Fruit fly (Drosophila melanogaster) whole organism, embryonic: ENCODE results near the gene KdelR.
A peak's percentile ranks its signal among the peaks of the same experiment; 100 is the strongest.

Experiments
- Abd-B ChIP-seq: fragments of 200-800 bp; sonication (Bioruptor generic); optimal IDR thresholded peaks from 2 replicates; lab custom pipeline; 2018; ENCODE audit warnings: missing biosample characterization, mild to moderate bottlenecking, missing genetic modification characterization, moderate library complexity
- B-H2 ChIP-seq: fragments of 200-800 bp; sonication (Bioruptor generic); optimal IDR thresholded peaks from 2 replicates; lab custom pipeline; 2018; ENCODE audit warnings: missing biosample characterization, mild to moderate bottlenecking, missing genetic modification characterization
- Bgb ChIP-seq: fragments of 200-800 bp; sonication (Bioruptor generic); IDR thresholded peaks from 2 replicates; pipeline ENCODE4 v1.3.6; 2022; ENCODE audit warnings: missing biosample characterization, missing genetic modification characterization; ENCODE audit not compliant: partially characterized antibody
- Bteb2 ChIP-seq: fragments of 200-800 bp; sonication (Bioruptor generic); optimal IDR thresholded peaks from 2 replicates; lab custom pipeline; 2016; ENCODE audit warnings: missing biosample characterization, missing genetic modification characterization
- CG10431 ChIP-seq: fragments of 200-800 bp; sonication (Bioruptor generic); optimal IDR thresholded peaks from 3 replicates; lab custom pipeline; 2018; ENCODE audit warnings: missing biosample characterization, mild to moderate bottlenecking, missing genetic modification characterization
- CG11085 ChIP-seq: fragments of 200-800 bp; sonication (Bioruptor generic); IDR thresholded peaks from 2 replicates; pipeline ENCODE4 v1.3.6; 2022; ENCODE audit warnings: missing biosample characterization, missing genetic modification characterization
- CG11695 ChIP-seq: fragments of 200-800 bp; sonication (Bioruptor generic); IDR thresholded peaks from 3 replicates; pipeline ENCODE4 v1.3.6; 2022; ENCODE audit warnings: missing biosample characterization, missing genetic modification characterization
- CG11696 ChIP-seq: fragments of 200-800 bp; sonication (Bioruptor generic); IDR thresholded peaks from 2 replicates; pipeline ENCODE4 v1.3.6; 2022; ENCODE audit warnings: missing biosample characterization, missing genetic modification characterization
- CG13287 ChIP-seq: fragments of 200-800 bp; sonication (Bioruptor generic); IDR thresholded peaks from 2 replicates; pipeline ENCODE4 v1.3.6; 2022; ENCODE audit warnings: missing biosample characterization, missing genetic modification characterization; ENCODE audit not compliant: partially characterized antibody
- CG13624 ChIP-seq: fragments of 200-800 bp; sonication (Bioruptor generic); optimal IDR thresholded peaks from 2 replicates; lab custom pipeline; 2016; ENCODE audit warnings: missing biosample characterization, missing genetic modification characterization
- CG13775 ChIP-seq: fragments of 200-800 bp; sonication (Bioruptor generic); optimal IDR thresholded peaks from 3 replicates; lab custom pipeline; 2017; ENCODE audit warnings: missing biosample characterization, mild to moderate bottlenecking, missing genetic modification characterization
- CG17186 ChIP-seq: fragments of 200-800 bp; sonication (Bioruptor generic); optimal IDR thresholded peaks from 3 replicates; lab custom pipeline; 2017; ENCODE audit warnings: missing biosample characterization, missing genetic modification reagents, missing genetic modification characterization
- CG1832 ChIP-seq: fragments of 200-800 bp; sonication (Bioruptor generic); optimal IDR thresholded peaks from 2 replicates; lab custom pipeline; 2017; ENCODE audit warnings: missing biosample characterization, mild to moderate bottlenecking, missing genetic modification characterization, inconsistent platforms
- CG2116 ChIP-seq: fragments of 200-800 bp; sonication (Bioruptor generic); optimal IDR thresholded peaks from 3 replicates; lab custom pipeline; 2018; ENCODE audit warnings: missing biosample characterization, mild to moderate bottlenecking, missing genetic modification characterization
- CG2120 ChIP-seq: fragments of 200-800 bp; sonication (Bioruptor generic); optimal IDR thresholded peaks from 3 replicates; lab custom pipeline; 2016; ENCODE audit warnings: missing biosample characterization, missing genetic modification characterization
- CG2129 ChIP-seq: fragments of 200-800 bp; sonication (Bioruptor generic); IDR thresholded peaks from 2 replicates; pipeline ENCODE4 v1.3.6; 2022; ENCODE audit warnings: missing biosample characterization, missing genetic modification characterization; ENCODE audit not compliant: partially characterized antibody
- CG4424 ChIP-seq: fragments of 200-800 bp; sonication (Bioruptor generic); optimal IDR thresholded peaks from 3 replicates; lab custom pipeline; 2016; ENCODE audit warnings: missing biosample characterization, missing genetic modification characterization
- CG6791 ChIP-seq: fragments of 200-800 bp; sonication (Bioruptor generic); IDR thresholded peaks from 3 replicates; pipeline ENCODE4 v1.3.6; 2022; ENCODE audit warnings: missing biosample characterization, missing genetic modification characterization; ENCODE audit not compliant: partially characterized antibody
- CoRest ChIP-seq: fragments of 200-800 bp; sonication (Bioruptor generic); optimal IDR thresholded peaks from 3 replicates; lab custom pipeline; 2018; ENCODE audit warnings: missing biosample characterization, mild to moderate bottlenecking, missing genetic modification characterization, moderate library complexity
- Deaf1 ChIP-seq: fragments of 200-800 bp; optimal IDR thresholded peaks from 3 replicates; lab custom pipeline; 2019; ENCODE audit warnings: missing biosample characterization, mild to moderate bottlenecking, missing genetic modification characterization, moderate library complexity
- Dfd ChIP-seq, 2 experiments: fragments of >200 bp; optimal IDR thresholded peaks; 2 replicates each; lab custom pipeline; 2017; ENCODE audit warnings: missing biosample characterization in 2 of 2, missing genetic modification characterization in 2 of 2
- Dip2 ChIP-seq: fragments of 200-800 bp; sonication (Bioruptor generic); IDR thresholded peaks from 2 replicates; pipeline ENCODE4 v1.3.6; 2022; ENCODE audit warnings: missing biosample characterization, missing genetic modification characterization
- Dll ChIP-seq: fragments of 200-800 bp; sonication (Bioruptor generic); IDR thresholded peaks from 4 replicates; pipeline ENCODE4 v1.3.6; 2022; ENCODE audit warnings: missing biosample characterization, missing genetic modification characterization; ENCODE audit not compliant: partially characterized antibody
- Dref ChIP-seq: fragments of 200-800 bp; sonication (Bioruptor generic); IDR thresholded peaks from 2 replicates; pipeline ENCODE4 v1.3.6; 2022; ENCODE audit warnings: missing biosample characterization, missing genetic modification characterization
- Drgx ChIP-seq: fragments of 200-800 bp; sonication (Bioruptor generic); IDR thresholded peaks from 2 replicates; pipeline ENCODE4 v1.3.6; 2022; ENCODE audit warnings: missing biosample characterization, missing genetic modification characterization
- ERR ChIP-seq: fragments of 200-800 bp; sonication (Bioruptor generic); optimal IDR thresholded peaks from 2 replicates; lab custom pipeline; 2016; ENCODE audit warnings: missing biosample characterization, missing genetic modification characterization
- Ets97D ChIP-seq: fragments of 200-800 bp; sonication (Bioruptor generic); optimal IDR thresholded peaks from 3 replicates; lab custom pipeline; 2016; ENCODE audit warnings: missing biosample characterization, missing genetic modification characterization
- HLH4C ChIP-seq: fragments of 200-800 bp; sonication (Bioruptor generic); IDR thresholded peaks from 3 replicates; pipeline ENCODE4 v1.3.6; 2022; ENCODE audit warnings: missing biosample characterization, missing genetic modification characterization; ENCODE audit not compliant: partially characterized antibody
- HmgD ChIP-seq: fragments of 200-800 bp; sonication (Bioruptor generic); optimal IDR thresholded peaks from 3 replicates; lab custom pipeline; 2016; ENCODE audit warnings: missing biosample characterization, missing genetic modification characterization
- Pdp1 ChIP-seq, 2 experiments: fragments of 200-800 bp; sonication (Bioruptor generic); optimal IDR thresholded peaks; 3 replicates each; lab custom pipeline; 2016; ENCODE audit warnings: missing biosample characterization in 2 of 2, missing genetic modification characterization in 2 of 2, mild to moderate bottlenecking in 1 of 2, moderate library complexity in 1 of 2
- Rfx ChIP-seq: fragments of 200-800 bp; sonication (Bioruptor generic); IDR thresholded peaks from 2 replicates; pipeline ENCODE4 v1.3.6; 2022; ENCODE audit warnings: missing biosample characterization, missing genetic modification characterization
- Side ChIP-seq: fragments of 200-800 bp; sonication (Bioruptor generic); optimal IDR thresholded peaks from 2 replicates; lab custom pipeline; 2016; ENCODE audit warnings: missing biosample characterization, missing genetic modification characterization
- Sin3A ChIP-seq: fragments of >200 bp; optimal IDR thresholded peaks from 2 replicates; lab custom pipeline; 2018
- TFAM ChIP-seq: fragments of 200-800 bp; sonication (Bioruptor generic); optimal IDR thresholded peaks from 2 replicates; lab custom pipeline; 2017; ENCODE audit warnings: missing biosample characterization, missing genetic modification characterization, inconsistent platforms
- Xbp1 ChIP-seq: fragments of 200-800 bp; sonication (Bioruptor generic); optimal IDR thresholded peaks from 3 replicates; lab custom pipeline; 2016; ENCODE audit warnings: missing biosample characterization, mild to moderate bottlenecking, missing genetic modification characterization
- az2 ChIP-seq: fragments of 200-800 bp; sonication (Bioruptor generic); optimal IDR thresholded peaks from 3 replicates; lab custom pipeline; 2016; ENCODE audit warnings: missing biosample characterization, missing genetic modification characterization
- bsh ChIP-seq, 2 experiments: fragments of 200-800 bp; sonication (Bioruptor generic); optimal IDR thresholded peaks; 2 replicates each; lab custom pipeline; 2017 to 2018; ENCODE audit warnings: mild to moderate bottlenecking in 2 of 2, missing biosample characterization in 2 of 2, missing genetic modification characterization in 2 of 2, moderate library complexity in 1 of 2
- chn ChIP-seq: fragments of 200-800 bp; sonication (Bioruptor generic); optimal IDR thresholded peaks from 2 replicates; lab custom pipeline; 2016; ENCODE audit warnings: missing biosample characterization, missing genetic modification characterization
- en ChIP-seq: fragments of 200-800 bp; sonication (Bioruptor generic); optimal IDR thresholded peaks from 2 replicates; lab custom pipeline; 2016; ENCODE audit warnings: missing biosample characterization, missing genetic modification characterization
- ewg ChIP-seq: fragments of 200-800 bp; sonication (Bioruptor generic); optimal IDR thresholded peaks from 3 replicates; lab custom pipeline; 2017; ENCODE audit warnings: mild to moderate bottlenecking, missing biosample characterization, missing genetic modification reagents, missing genetic modification characterization
- gfzf ChIP-seq: fragments of 200-800 bp; sonication (Bioruptor generic); optimal IDR thresholded peaks from 2 replicates; lab custom pipeline; 2016; ENCODE audit warnings: missing biosample characterization, mild to moderate bottlenecking, missing genetic modification characterization, moderate library complexity
- hb ChIP-seq: fragments of 200-800 bp; sonication (Bioruptor generic); IDR thresholded peaks from 3 replicates; pipeline ENCODE4 v1.3.6; 2022; ENCODE audit warnings: missing biosample characterization, missing genetic modification characterization; ENCODE audit not compliant: partially characterized antibody
- inv ChIP-seq: fragments of 200-800 bp; sonication (Bioruptor generic); IDR thresholded peaks from 2 replicates; pipeline ENCODE4 v1.3.6; 2022; ENCODE audit warnings: missing biosample characterization, missing genetic modification characterization; ENCODE audit not compliant: partially characterized antibody
- nau ChIP-seq: fragments of 200-800 bp; sonication (Bioruptor generic); optimal IDR thresholded peaks from 3 replicates; lab custom pipeline; 2017; ENCODE audit warnings: missing biosample characterization, mild to moderate bottlenecking, missing genetic modification characterization, missing genetic modification reagents
- nom ChIP-seq: fragments of 200-800 bp; sonication (Bioruptor generic); optimal IDR thresholded peaks from 2 replicates; lab custom pipeline; 2017; ENCODE audit warnings: missing biosample characterization, missing genetic modification characterization, mild to moderate bottlenecking, moderate library complexity, missing genetic modification reagents
- onecut ChIP-seq: fragments of 200-800 bp; sonication (Bioruptor generic); IDR thresholded peaks from 2 replicates; pipeline ENCODE4 v1.3.6; 2022; ENCODE audit warnings: missing biosample characterization, missing genetic modification characterization
- pros ChIP-seq: fragments of 200-800 bp; sonication (Bioruptor generic); optimal IDR thresholded peaks from 3 replicates; lab custom pipeline; 2019; ENCODE audit warnings: missing biosample characterization, mild to moderate bottlenecking, missing genetic modification characterization, moderate library complexity
- slou ChIP-seq: fragments of 200-800 bp; sonication (Bioruptor generic); optimal IDR thresholded peaks from 3 replicates; lab custom pipeline; 2016; ENCODE audit warnings: missing biosample characterization, missing genetic modification characterization
- sob ChIP-seq: fragments of 200-800 bp; sonication (Bioruptor generic); IDR thresholded peaks from 2 replicates; pipeline ENCODE4 v1.3.6; 2022; ENCODE audit warnings: missing biosample characterization, missing genetic modification characterization
- unpg ChIP-seq: fragments of 200-800 bp; sonication (Bioruptor generic); optimal IDR thresholded peaks from 3 replicates; lab custom pipeline; 2018; ENCODE audit warnings: missing biosample characterization, mild to moderate bottlenecking, missing genetic modification characterization, moderate library complexity
- vnd ChIP-seq: fragments of 200-800 bp; sonication (Bioruptor generic); IDR thresholded peaks from 3 replicates; pipeline ENCODE4 v1.3.6; 2022; ENCODE audit warnings: missing biosample characterization, missing genetic modification characterization; ENCODE audit not compliant: partially characterized antibody

Gene KdelR

DNA sequence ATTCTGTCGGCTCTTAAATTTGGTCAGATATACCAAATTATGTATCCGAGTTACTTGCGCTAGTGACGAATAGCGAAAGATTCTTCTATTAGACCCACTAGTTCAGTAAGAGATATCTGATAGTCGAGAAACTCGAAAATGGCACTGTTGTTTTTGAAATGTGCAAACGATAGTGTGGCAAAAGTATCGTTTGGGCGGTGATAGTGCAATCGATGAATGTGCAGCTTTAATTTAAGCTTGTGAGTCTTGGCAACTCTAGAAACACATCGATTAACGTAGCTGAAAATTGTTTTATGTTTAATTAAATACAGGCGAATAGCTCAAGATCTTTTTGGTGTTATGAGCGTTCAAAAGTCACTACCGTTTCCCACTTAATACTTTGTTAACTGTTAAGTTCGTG, 10.6 kb downstream of the KdelR start, which contains the start of gene STUB1 (continued):
- TF ChIP-seq CG11696 (no peak), Dref (GFP tag; lab: Robert Waterston, UW) (peak; percentile 94), unpg (GFP tag; lab: Kevin White, UChicago) (no peak), Dip2 (GFP tag; lab: Robert Waterston, UW) (no peak), slou (GFP tag; lab: Kevin White, UChicago) (no peak), onecut (GFP tag; lab: Robert Waterston, UW) (peak; percentile 51), sob (peak; percentile 61), hb (GFP tag; lab: Robert Waterston, UW) (peak; percentile 99), ewg (GFP tag; lab: Kevin White, UChicago) (peak; percentile 2), CoRest (tag; lab: Kevin White, UChicago) (peak; percentile 28), Drgx (GFP tag; lab: Robert Waterston, UW) (no peak), nau (GFP tag; lab: Kevin White, UChicago) (no peak), CG6791 (GFP tag; lab: Robert Waterston, UW) (peak; percentile 99), Pdp1 (GFP tag; optimal IDR thresholded peaks at IDR 0.05; lab: Kevin White, UChicago) (no peak), CG4424 (GFP tag; lab: Kevin White, UChicago) (no peak), CG10431 (GFP tag; lab: Kevin White, UChicago) (no peak), vnd (GFP tag; lab: Robert Waterston, UW) (peak; percentile 98), bsh (GFP tag; optimal IDR thresholded peaks at IDR 0.05; lab: Kevin White, UChicago) (no peak), CG13624 (peak; percentile 52), en (no peak), Dll (GFP tag; lab: Robert Waterston, UW) (peak; percentile 95), TFAM (GFP tag; lab: Kevin White, UChicago) (no peak), Deaf1 (tag; lab: Kevin White, UChicago) (no peak), HmgD (GFP tag; lab: Kevin White, UChicago) (peak; percentile 29), CG11695 (GFP tag; lab: Robert Waterston, UW) (no peak), CG11085 (GFP tag; lab: Robert Waterston, UW) (no peak), Sin3A (peak; percentile 7), B-H2 (GFP tag; lab: Kevin White, UChicago) (peak; percentile 52), Rfx (GFP tag; lab: Robert Waterston, UW) (peak; percentile 61), CG1832 (no peak), Xbp1 (GFP tag; lab: Kevin White, UChicago) (peak; percentile 16), inv (GFP tag; lab: Robert Waterston, UW) (peak; percentile 99), Ets97D (GFP tag; lab: Kevin White, UChicago) (peak; percentile 42), CG17186 (GFP tag; lab: Kevin White, UChicago) (peak; percentile 63), nom (GFP tag; lab: Kevin White, UChicago) (no peak), Bgb (GFP tag; lab: Robert Waterston, UW) (peak; percentile 100), CG13287 (peak; percentile 99), HLH4C (GFP tag; lab: Robert Waterston, UW) (peak; percentile 100), gfzf (GFP tag; lab: Kevin White, UChicago) (peak; percentile 3), pros (GFP tag; lab: Kevin White, UChicago) (no peak), Bteb2 (GFP tag; lab: Kevin White, UChicago) (peak; percentile 2), Abd-B (no peak), CG2120 (peak; percentile 54), CG13775 (GFP tag; lab: Kevin White, UChicago) (no peak), az2 (GFP tag; lab: Kevin White, UChicago) (no peak), Side (GFP tag; lab: Kevin White, UChicago) (peak; percentile 4), CG2129 (peak; percentile 48), chn (GFP tag; lab: Kevin White, UChicago) (peak; percentile 15), CG2116 (GFP tag; lab: Kevin White, UChicago) (peak; percentile 65), ERR (peak; percentile 19), Dfd (GFP tag; optimal IDR thresholded peaks at IDR 0.05; lab: Kevin White, UChicago) (no peak)
